Worm (Caenorhabditis elegans): ENCODE results near the gene mif-1.
A peak's percentile ranks its signal among the peaks of the same experiment; 100 is the strongest.

mif-1 gene

DNA sequence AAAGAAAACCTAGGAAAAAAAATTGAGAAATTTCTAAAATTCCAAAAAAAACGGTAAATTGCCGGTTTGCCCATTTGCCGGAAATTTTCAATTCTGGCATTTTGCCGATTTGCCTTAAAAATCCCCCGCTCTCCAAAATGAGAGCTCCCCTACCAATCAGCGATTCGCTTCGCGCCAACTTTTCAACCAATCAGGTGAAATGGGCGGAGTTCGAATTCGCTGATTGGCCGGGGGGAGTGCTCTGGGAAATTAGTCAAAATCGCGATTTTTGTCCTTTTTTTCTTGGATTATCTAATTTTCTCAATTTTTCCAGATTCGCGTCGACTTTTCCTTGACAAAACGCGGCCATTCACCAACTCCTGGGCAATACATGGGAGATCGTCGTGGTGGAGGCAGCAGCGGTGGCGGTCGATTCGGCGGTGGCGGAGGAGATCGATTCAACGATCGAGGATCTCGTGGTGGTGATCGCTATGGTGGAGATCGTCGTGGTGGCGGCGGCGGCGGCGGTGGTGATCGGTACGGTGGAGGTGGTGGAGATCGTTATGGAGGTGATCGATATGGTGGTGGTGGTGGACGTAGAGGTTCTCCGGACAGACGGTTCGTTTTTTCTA is 18.3 kb upstream of the mif-1 start:
- no peak for TF ChIP-seq M03D4.4 (tag; optimal IDR thresholded peaks at IDR 0.05)

ce11 chrIII:11830522-11831489 is 17.1 kb upstream of the mif-1 start:
- no peak for TF ChIP-seq sem-2 (GFP tag; optimal IDR thresholded peaks at IDR 0.05)
- peak; percentile 52 for TF ChIP-seq sptf-1 (tag; optimal IDR thresholded peaks at IDR 0.05)

- TF ChIP-seq nhr-28 (tag; optimal IDR thresholded peaks at IDR 0.05) (no peak), cnd-1 (tag; optimal IDR thresholded peaks at IDR 0.05) (no peak), ham-2 (GFP tag; optimal IDR thresholded peaks at IDR 0.05) (no peak), flh-1 (GFP tag; optimal IDR thresholded peaks at IDR 0.05) (no peak), unc-39 (tag; optimal IDR thresholded peaks at IDR 0.05) (no peak), ceh-43 (GFP tag; optimal IDR thresholded peaks at IDR 0.05) (no peak), elt-3 (tag; optimal IDR thresholded peaks at IDR 0.05) (no peak), nhr-2 (tag; optimal IDR thresholded peaks at IDR 0.05) (no peak), nhr-237 (tag; optimal IDR thresholded peaks at IDR 0.05) (no peak), zip-8 (tag; optimal IDR thresholded peaks at IDR 0.05) (no peak), M03D4.4 (tag; optimal IDR thresholded peaks at IDR 0.05) (no peak), nhr-76 (tag; optimal IDR thresholded peaks at IDR 0.05) (no peak), ces-1 (GFP tag; optimal IDR thresholded peaks at IDR 0.05) (no peak), hlh-1 (tag; optimal IDR thresholded peaks at IDR 0.05) (no peak), bed-3 (GFP tag; optimal IDR thresholded peaks at IDR 0.05) (no peak), mab-5 (tag; optimal IDR thresholded peaks at IDR 0.05) (no peak), snpc-4 (tag; optimal IDR thresholded peaks at IDR 0.05) (no peak)
These were observed 14.5 kb upstream of the mif-1 start for ce11 chrIII:11833449-11833848.

DNA sequence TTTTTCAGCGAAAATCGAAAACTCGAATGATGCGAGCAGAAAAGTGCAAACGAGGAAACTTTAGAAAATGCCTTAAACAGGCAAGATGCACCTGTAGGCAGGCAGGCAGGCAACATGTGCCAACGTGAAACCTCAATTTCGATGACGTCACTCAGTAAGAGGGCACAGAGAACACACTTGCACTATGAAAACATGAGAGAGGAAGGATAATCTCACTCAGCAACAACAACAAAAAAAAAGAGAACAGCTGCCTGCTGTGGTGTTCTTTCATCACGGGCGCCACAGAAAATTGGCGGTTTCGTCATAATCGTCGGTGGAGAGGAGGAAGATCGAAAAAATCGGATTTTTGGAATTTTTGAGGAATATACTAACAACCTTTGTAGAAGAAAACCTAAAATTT is 13.8 kb upstream of the mif-1 start:
- no peak for TF ChIP-seq lin-32 (GFP tag; optimal IDR thresholded peaks at IDR 0.05)
- peak; percentile 27 for TF ChIP-seq hlh-1 (tag; optimal IDR thresholded peaks at IDR 0.05)
- TF ChIP-seq blmp-1 (tag; optimal IDR thresholded peaks at IDR 0.05) = no peak
- peak; percentile 22 for TF ChIP-seq sptf-1 (tag; optimal IDR thresholded peaks at IDR 0.05)

ce11 chrIII:11834783-11835182 is 13.2 kb upstream of the mif-1 start:
- no peak for TF ChIP-seq ham-2 (GFP tag; optimal IDR thresholded peaks at IDR 0.05)
- no peak for TF ChIP-seq blmp-1 (tag; optimal IDR thresholded peaks at IDR 0.05)
- TF ChIP-seq elt-3 (tag; optimal IDR thresholded peaks at IDR 0.05) = no peak
- TF ChIP-seq ztf-11 (tag; optimal IDR thresholded peaks at IDR 0.05) = no peak
- TF ChIP-seq ceh-39 (tag; optimal IDR thresholded peaks at IDR 0.05) = no peak
- peak; percentile 9 for TF ChIP-seq hlh-1 (tag; optimal IDR thresholded peaks at IDR 0.05)
- TF ChIP-seq bed-3 (GFP tag; optimal IDR thresholded peaks at IDR 0.05) = no peak
- TF ChIP-seq cnd-1 (tag; optimal IDR thresholded peaks at IDR 0.05) = no peak
- TF ChIP-seq nhr-76 (tag; optimal IDR thresholded peaks at IDR 0.05) = no peak

- peak; percentile 31 for TF ChIP-seq zip-8 (tag; optimal IDR thresholded peaks at IDR 0.05)
- no peak for TF ChIP-seq unc-120 (tag; optimal IDR thresholded peaks at IDR 0.05; ENCODE audit: poor library complexity, severe bottlenecking)
These were observed 11.9 kb upstream of the mif-1 start for ce11 chrIII:11836054-11836453.

DNA sequence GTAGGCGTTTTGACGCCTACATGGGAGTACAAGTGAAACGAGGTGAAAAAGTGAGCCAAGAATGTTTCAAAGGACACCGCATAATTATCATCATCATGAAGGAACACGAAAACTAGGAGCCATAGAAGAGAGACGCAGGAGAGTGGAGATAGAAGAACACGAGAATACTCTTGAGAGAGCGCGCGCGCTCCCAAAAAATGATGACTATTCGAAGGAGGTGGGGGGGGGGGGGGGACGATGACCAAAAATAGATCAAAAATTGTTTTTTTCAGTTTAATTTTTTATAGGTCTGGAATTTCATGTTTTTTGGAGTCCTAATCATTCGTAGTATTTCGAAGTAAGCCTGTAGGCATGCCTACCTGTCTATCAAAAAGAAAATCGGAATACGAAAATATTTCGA is 11.2 kb upstream of the mif-1 start:
- TF ChIP-seq lsy-2 (tag; optimal IDR thresholded peaks at IDR 0.05) (no peak), nhr-76 (tag; optimal IDR thresholded peaks at IDR 0.05) (no peak), tbx-8 (GFP tag; optimal IDR thresholded peaks at IDR 0.05) (no peak), ham-2 (GFP tag; optimal IDR thresholded peaks at IDR 0.05) (no peak), unc-39 (tag; optimal IDR thresholded peaks at IDR 0.05) (no peak), pha-4 (tag; optimal IDR thresholded peaks at IDR 0.05) (no peak), lin-32 (GFP tag; optimal IDR thresholded peaks at IDR 0.05) (no peak), unc-120 (tag; optimal IDR thresholded peaks at IDR 0.05; ENCODE audit: poor library complexity, severe bottlenecking) (no peak), bed-3 (GFP tag; optimal IDR thresholded peaks at IDR 0.05) (no peak), drap-1 (GFP tag; optimal IDR thresholded peaks at IDR 0.05) (no peak), mep-1 (tag; optimal IDR thresholded peaks at IDR 0.05) (no peak), ceh-83 (GFP tag; optimal IDR thresholded peaks at IDR 0.05) (no peak), lin-13 (tag; optimal IDR thresholded peaks at IDR 0.05) (no peak), nhr-28 (tag; optimal IDR thresholded peaks at IDR 0.05) (no peak), ztf-11 (tag; optimal IDR thresholded peaks at IDR 0.05) (no peak), flh-1 (GFP tag; optimal IDR thresholded peaks at IDR 0.05) (no peak), cnd-1 (tag; optimal IDR thresholded peaks at IDR 0.05) (no peak)

All from whole organism, mixed stage, embryonic.